Worm (Caenorhabditis elegans) whole organism, early embryonic: ENCODE results near the gene F10G7.9.

Experiments
- flt-1 ChIP-seq: fragments of 200-800 bp; sonication (Bioruptor generic); IDR thresholded peaks from 2 replicates; pipeline ENCODE4 v1.3.6; 2022; ENCODE audit warnings: missing genetic modification characterization, missing compliant biosample characterization
- hnd-1 ChIP-seq: sonication (generic microtip); optimal IDR thresholded peaks from 2 replicates; lab custom pipeline; 2016; ENCODE audit warnings: missing genetic modification characterization, missing compliant biosample characterization
- sea-1 ChIP-seq: fragments of 200-800 bp; sonication (Bioruptor generic); conservative IDR thresholded peaks from 2 replicates; pipeline ENCODE4 v1.3.6; 2022; ENCODE audit warnings: missing genetic modification characterization, missing compliant biosample characterization

DNA sequence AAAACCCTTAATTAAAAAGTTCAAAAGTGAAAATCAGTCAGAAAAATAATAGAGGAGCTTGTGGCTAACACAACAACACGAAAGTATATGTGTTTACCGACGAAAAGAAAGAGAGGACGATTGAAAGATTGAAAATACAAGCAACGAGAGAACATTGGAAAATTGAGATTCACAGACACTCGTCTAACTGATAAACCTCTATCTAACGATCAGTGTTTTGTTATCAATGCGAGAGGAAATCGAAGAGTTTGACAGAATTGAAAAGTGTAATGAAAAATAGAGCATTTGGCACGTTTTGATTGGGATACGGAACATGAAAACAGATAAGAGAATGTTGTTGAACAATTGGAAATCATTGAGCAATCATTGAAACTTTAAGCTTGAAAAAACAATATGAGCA is 22.4 kb upstream of the F10G7.9 start:
- TF ChIP-seq flt-1 (GFP tag; lab: Robert Waterston, UW) (no peak), hnd-1 (tag; lab: Kevin White, UChicago) (no peak), sea-1 (GFP tag; lab: Robert Waterston, UW) (no peak)
